Fruit fly (Drosophila melanogaster) whole organism, embryonic: ENCODE results near the gene sick.

Source experiments
- BEAF-32 ChIP-seq: fragments of 200-800 bp; sonication (Bioruptor generic); optimal IDR thresholded peaks from 3 replicates; lab custom pipeline; 2017; ENCODE audit warnings: missing biosample characterization, missing genetic modification characterization, mild to moderate bottlenecking, moderate library complexity, missing genetic modification reagents
- C15 ChIP-seq: fragments of 200-800 bp; sonication (Bioruptor generic); IDR thresholded peaks from 3 replicates; pipeline ENCODE4 v1.3.6; 2022; ENCODE audit warnings: missing biosample characterization, missing genetic modification characterization
- CG10267 ChIP-seq: fragments of 200-800 bp; sonication (Bioruptor generic); optimal IDR thresholded peaks from 2 replicates; lab custom pipeline; 2018; ENCODE audit warnings: missing biosample characterization, mild to moderate bottlenecking, missing genetic modification characterization, moderate library complexity
- CG10321 ChIP-seq: fragments of 200-800 bp; sonication (Bioruptor generic); IDR thresholded peaks from 2 replicates; pipeline ENCODE4 v1.3.6; 2022; ENCODE audit warnings: missing biosample characterization, missing genetic modification characterization
- CG10462 ChIP-seq: fragments of 200-800 bp; sonication (Bioruptor generic); optimal IDR thresholded peaks from 2 replicates; lab custom pipeline; 2016; ENCODE audit warnings: missing biosample characterization, missing genetic modification characterization
- CG13624 ChIP-seq: fragments of 200-800 bp; sonication (Bioruptor generic); optimal IDR thresholded peaks from 2 replicates; lab custom pipeline; 2016; ENCODE audit warnings: missing biosample characterization, missing genetic modification characterization
- CG13775 ChIP-seq: fragments of 200-800 bp; sonication (Bioruptor generic); optimal IDR thresholded peaks from 3 replicates; lab custom pipeline; 2017; ENCODE audit warnings: missing biosample characterization, mild to moderate bottlenecking, missing genetic modification characterization
- CG15269 ChIP-seq: fragments of 200-800 bp; sonication (Bioruptor generic); optimal IDR thresholded peaks from 2 replicates; lab custom pipeline; 2018; ENCODE audit warnings: missing biosample characterization, mild to moderate bottlenecking, missing genetic modification characterization, moderate library complexity
- CG1529 ChIP-seq: fragments of 200-800 bp; sonication (Bioruptor generic); optimal IDR thresholded peaks from 3 replicates; lab custom pipeline; 2018; ENCODE audit warnings: missing biosample characterization, missing genetic modification characterization
- CG1647 ChIP-seq: fragments of 200-800 bp; sonication (Bioruptor generic); optimal IDR thresholded peaks from 3 replicates; lab custom pipeline; 2016; ENCODE audit warnings: missing biosample characterization, missing genetic modification characterization
- CG16779 ChIP-seq: fragments of 200-800 bp; sonication (Bioruptor generic); IDR thresholded peaks from 2 replicates; pipeline ENCODE4 v1.3.6; 2022; ENCODE audit warnings: missing biosample characterization, missing genetic modification characterization
- CG17328 ChIP-seq: fragments of 200-800 bp; sonication (Bioruptor generic); IDR thresholded peaks from 2 replicates; pipeline ENCODE4 v1.3.6; 2022; ENCODE audit warnings: missing biosample characterization, missing genetic modification characterization
- CG31388 ChIP-seq: fragments of 200-800 bp; sonication (Bioruptor generic); optimal IDR thresholded peaks from 2 replicates; lab custom pipeline; 2016; ENCODE audit warnings: missing biosample characterization, missing genetic modification characterization
- CG31441 ChIP-seq: fragments of 200-800 bp; sonication (Bioruptor generic); IDR thresholded peaks from 2 replicates; pipeline ENCODE4 v1.3.6; 2022; ENCODE audit warnings: missing biosample characterization, missing genetic modification characterization
- CG4328 ChIP-seq: fragments of 200-800 bp; sonication (Bioruptor generic); optimal IDR thresholded peaks from 3 replicates; lab custom pipeline; 2017; ENCODE audit warnings: missing biosample characterization, missing genetic modification reagents, missing genetic modification characterization
- CG4617 ChIP-seq: fragments of 200-800 bp; sonication (Bioruptor generic); optimal IDR thresholded peaks from 3 replicates; lab custom pipeline; 2016; ENCODE audit warnings: missing biosample characterization, missing genetic modification characterization, borderline replicate concordance
- CG5180 ChIP-seq: fragments of 200-800 bp; sonication (Bioruptor generic); optimal IDR thresholded peaks from 3 replicates; lab custom pipeline; 2017; ENCODE audit warnings: missing biosample characterization, missing genetic modification characterization, mild to moderate bottlenecking, moderate library complexity, missing genetic modification reagents
- CG8765 ChIP-seq: fragments of 200-800 bp; sonication (Bioruptor generic); IDR thresholded peaks from 2 replicates; pipeline ENCODE4 v1.3.6; 2022; ENCODE audit warnings: missing biosample characterization, missing genetic modification characterization
- CG9932 ChIP-seq: fragments of 200-800 bp; sonication (Bioruptor generic); IDR thresholded peaks from 2 replicates; pipeline ENCODE4 v1.3.6; 2022; ENCODE audit warnings: missing biosample characterization, missing genetic modification characterization
- D ChIP-seq, 2 experiments: fragments of 200-800 bp in 1 of 2; fragments of >200 bp in 1 of 2; sonication (Bioruptor generic) in 1 of 2; optimal IDR thresholded peaks; 2 replicates in 1 of 2; 3 replicates in 1 of 2; lab custom pipeline; 2017; ENCODE audit warnings: mild to moderate bottlenecking in 1 of 2, missing biosample characterization in 1 of 2, missing genetic modification characterization in 1 of 2, missing genetic modification reagents in 1 of 2
- Dll ChIP-seq: fragments of 200-800 bp; sonication (Bioruptor generic); IDR thresholded peaks from 4 replicates; pipeline ENCODE4 v1.3.6; 2022; ENCODE audit warnings: missing biosample characterization, missing genetic modification characterization; ENCODE audit not compliant: partially characterized antibody
- Doc3 ChIP-seq: fragments of 200-800 bp; sonication (Bioruptor generic); IDR thresholded peaks from 3 replicates; pipeline ENCODE4 v1.3.6; 2022; ENCODE audit warnings: missing biosample characterization, missing genetic modification characterization; ENCODE audit not compliant: partially characterized antibody
- ERR ChIP-seq: fragments of 200-800 bp; sonication (Bioruptor generic); optimal IDR thresholded peaks from 2 replicates; lab custom pipeline; 2016; ENCODE audit warnings: missing biosample characterization, missing genetic modification characterization
- Fer1 ChIP-seq: fragments of 200-800 bp; sonication (Bioruptor generic); optimal IDR thresholded peaks from 2 replicates; lab custom pipeline; 2017; ENCODE audit warnings: missing biosample characterization, mild to moderate bottlenecking, missing genetic modification characterization
- H15 ChIP-seq: fragments of 200-800 bp; sonication (Bioruptor generic); IDR thresholded peaks from 3 replicates; pipeline ENCODE4 v1.3.6; 2022; ENCODE audit warnings: missing biosample characterization, missing genetic modification characterization
- HHEX ChIP-seq: fragments of 200-800 bp; sonication (Bioruptor generic); optimal IDR thresholded peaks from 3 replicates; lab custom pipeline; 2017; ENCODE audit warnings: missing biosample characterization, mild to moderate bottlenecking, missing genetic modification characterization, missing genetic modification reagents
- Hey ChIP-seq: fragments of 200-800 bp; sonication (Bioruptor generic); optimal IDR thresholded peaks from 3 replicates; lab custom pipeline; 2018; ENCODE audit warnings: missing biosample characterization, mild to moderate bottlenecking, missing genetic modification characterization
- Lim3 ChIP-seq: fragments of 200-800 bp; sonication (Bioruptor generic); IDR thresholded peaks from 2 replicates; pipeline ENCODE4 v1.3.6; 2022; ENCODE audit warnings: missing biosample characterization, missing genetic modification characterization
- MBD-R2 ChIP-seq: fragments of 200-800 bp; sonication (Bioruptor generic); IDR thresholded peaks from 2 replicates; pipeline ENCODE4 v1.3.6; 2022; ENCODE audit warnings: missing biosample characterization, missing genetic modification characterization
- Max ChIP-seq: fragments of 200-800 bp; sonication (Bioruptor generic); optimal IDR thresholded peaks from 2 replicates; lab custom pipeline; 2016; ENCODE audit warnings: missing biosample characterization, mild to moderate bottlenecking, missing genetic modification characterization
- Opbp ChIP-seq: fragments of 200-800 bp; sonication (Bioruptor generic); IDR thresholded peaks from 3 replicates; pipeline ENCODE4 v1.3.6; 2022; ENCODE audit warnings: missing biosample characterization, missing genetic modification characterization; ENCODE audit not compliant: partially characterized antibody
- Sin3A ChIP-seq: fragments of >200 bp; optimal IDR thresholded peaks from 2 replicates; lab custom pipeline; 2018
- Sox102F ChIP-seq: fragments of 200-800 bp; sonication (Bioruptor generic); optimal IDR thresholded peaks from 2 replicates; lab custom pipeline; 2018; ENCODE audit warnings: missing biosample characterization, mild to moderate bottlenecking, missing genetic modification characterization, moderate library complexity
- Vsx1 ChIP-seq: fragments of 200-800 bp; sonication (Bioruptor generic); optimal IDR thresholded peaks from 2 replicates; lab custom pipeline; 2017; ENCODE audit warnings: missing biosample characterization, mild to moderate bottlenecking, missing genetic modification characterization, missing genetic modification reagents
- al ChIP-seq: fragments of 200-800 bp; sonication (Bioruptor generic); IDR thresholded peaks from 2 replicates; pipeline ENCODE4 v1.3.6; 2022; ENCODE audit warnings: missing biosample characterization, missing genetic modification characterization
- bigmax ChIP-seq: fragments of 200-800 bp; sonication (Bioruptor generic); optimal IDR thresholded peaks from 2 replicates; lab custom pipeline; 2018; ENCODE audit warnings: missing biosample characterization, mild to moderate bottlenecking, missing genetic modification characterization
- croc ChIP-seq: fragments of 200-800 bp; sonication (Bioruptor generic); conservative IDR thresholded peaks from 3 replicates; pipeline ENCODE4 v1.3.6; 2022; ENCODE audit warnings: missing biosample characterization, missing genetic modification characterization
- disco-r ChIP-seq: fragments of 200-800 bp; sonication (Bioruptor generic); optimal IDR thresholded peaks from 2 replicates; lab custom pipeline; 2016; ENCODE audit warnings: missing biosample characterization, missing genetic modification characterization
- dpn ChIP-seq, 2 experiments: fragments of 200-800 bp; sonication (Bioruptor generic); optimal IDR thresholded peaks; 3 replicates each; lab custom pipeline; 2016; ENCODE audit warnings: missing biosample characterization in 2 of 2, missing genetic modification characterization in 2 of 2
- emc ChIP-seq: fragments of 200-800 bp; sonication (Bioruptor generic); optimal IDR thresholded peaks from 2 replicates; lab custom pipeline; 2016; ENCODE audit warnings: missing biosample characterization, missing genetic modification characterization
- eyg ChIP-seq: fragments of 200-800 bp; sonication (Bioruptor generic); optimal IDR thresholded peaks from 3 replicates; lab custom pipeline; 2016; ENCODE audit warnings: missing biosample characterization, missing genetic modification characterization
- fd102C ChIP-seq: fragments of 200-800 bp; sonication (Bioruptor generic); optimal IDR thresholded peaks from 2 replicates; lab custom pipeline; 2018; ENCODE audit warnings: missing biosample characterization, mild to moderate bottlenecking, missing genetic modification characterization, moderate library complexity
- ftz-f1 ChIP-seq: fragments of 200-800 bp; sonication (Bioruptor generic); optimal IDR thresholded peaks from 2 replicates; lab custom pipeline; 2016; ENCODE audit warnings: missing biosample characterization, missing genetic modification characterization
- gem ChIP-seq: fragments of 200-800 bp; sonication (Bioruptor generic); optimal IDR thresholded peaks from 2 replicates; lab custom pipeline; 2019; ENCODE audit warnings: missing biosample characterization, mild to moderate bottlenecking, missing genetic modification characterization, moderate library complexity
- hb ChIP-seq: fragments of 200-800 bp; sonication (Bioruptor generic); IDR thresholded peaks from 3 replicates; pipeline ENCODE4 v1.3.6; 2022; ENCODE audit warnings: missing biosample characterization, missing genetic modification characterization; ENCODE audit not compliant: partially characterized antibody
- maf-S ChIP-seq: fragments of 200-800 bp; sonication (Bioruptor generic); optimal IDR thresholded peaks from 2 replicates; lab custom pipeline; 2016; ENCODE audit warnings: missing biosample characterization, missing genetic modification characterization
- mirr ChIP-seq: fragments of 200-800 bp; sonication (Bioruptor generic); optimal IDR thresholded peaks from 3 replicates; lab custom pipeline; 2018; ENCODE audit warnings: missing biosample characterization, mild to moderate bottlenecking, missing genetic modification characterization
- ranshi ChIP-seq: fragments of 200-800 bp; sonication (Bioruptor generic); IDR thresholded peaks from 2 replicates; pipeline ENCODE4 v1.3.6; 2022; ENCODE audit warnings: missing biosample characterization, missing genetic modification characterization
- salm ChIP-seq: fragments of 200-800 bp; sonication (Bioruptor generic); optimal IDR thresholded peaks from 2 replicates; lab custom pipeline; 2018; ENCODE audit warnings: missing biosample characterization, mild to moderate bottlenecking, missing genetic modification characterization
- sim ChIP-seq: fragments of 200-800 bp; sonication (Bioruptor generic); IDR thresholded peaks from 2 replicates; pipeline ENCODE4 v1.3.6; 2022; ENCODE audit warnings: missing biosample characterization, missing genetic modification characterization
- zfh1 ChIP-seq: fragments of 200-800 bp; sonication (Bioruptor generic); IDR thresholded peaks from 3 replicates; pipeline ENCODE4 v1.3.6; 2022; ENCODE audit warnings: missing biosample characterization, missing genetic modification characterization

Gene sick

DNA sequence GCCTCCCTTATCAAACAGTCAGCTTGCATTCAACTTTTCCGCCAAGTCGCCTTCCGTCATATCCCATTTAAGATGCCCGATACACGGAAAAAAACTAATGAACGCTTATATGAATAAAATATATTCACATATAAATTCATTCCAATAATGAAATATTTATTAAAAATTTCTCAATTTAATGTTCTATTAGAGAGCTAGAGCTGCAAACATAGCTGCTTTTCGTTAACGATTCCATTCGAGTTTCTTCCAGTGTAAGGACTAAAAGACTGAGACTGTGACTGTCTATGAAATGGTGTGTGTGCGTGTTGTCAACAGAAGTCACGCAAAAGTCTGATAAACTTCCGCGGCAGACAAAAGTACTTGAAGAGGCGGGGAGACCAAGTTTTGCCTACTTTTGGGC, 133.9 kb downstream of the sick start (continued):
- no peak for TF ChIP-seq disco-r (GFP tag; lab: Kevin White, UChicago)
- no peak for TF ChIP-seq CG1529 (GFP tag; lab: Kevin White, UChicago)
- TF ChIP-seq ranshi = peak; percentile 34; the same call in 1 of the 2 replicates
- TF ChIP-seq CG16779 (GFP tag; lab: Robert Waterston, UW) = no peak
- TF ChIP-seq C15 (GFP tag; lab: Robert Waterston, UW) = no peak
- no peak for TF ChIP-seq al
- TF ChIP-seq eyg (GFP tag; lab: Kevin White, UChicago) = no peak
- no peak for TF ChIP-seq Lim3 (GFP tag; lab: Robert Waterston, UW)
- TF ChIP-seq zfh1 (GFP tag; lab: Robert Waterston, UW) = no peak
- no peak for TF ChIP-seq bigmax (GFP tag; lab: Kevin White, UChicago)
- TF ChIP-seq CG10321 (GFP tag; lab: Robert Waterston, UW) = no peak
- no peak for TF ChIP-seq emc (GFP tag; lab: Kevin White, UChicago)
- TF ChIP-seq HHEX = peak; percentile 52
- no peak for TF ChIP-seq CG4328
- no peak for TF ChIP-seq fd102C (GFP tag; lab: Kevin White, UChicago)
- TF ChIP-seq CG13775 (GFP tag; lab: Kevin White, UChicago) = peak; percentile 38
- no peak for TF ChIP-seq CG1647 (GFP tag; lab: Kevin White, UChicago)
- no peak for TF ChIP-seq hb (GFP tag; lab: Robert Waterston, UW)
- TF ChIP-seq CG5180 (GFP tag; lab: Kevin White, UChicago) = no peak
- TF ChIP-seq CG31441 = peak; percentile 63
- TF ChIP-seq maf-S (GFP tag; lab: Kevin White, UChicago) = no peak
- TF ChIP-seq CG4617 (GFP tag; lab: Kevin White, UChicago) = no peak
- TF ChIP-seq CG8765 (GFP tag; lab: Robert Waterston, UW) = no peak
- TF ChIP-seq Opbp (GFP tag; lab: Robert Waterston, UW) = no peak
- no peak for TF ChIP-seq salm (tag; lab: Kevin White, UChicago)
- no peak for TF ChIP-seq mirr (GFP tag; lab: Kevin White, UChicago)
- TF ChIP-seq Fer1 (GFP tag; lab: Kevin White, UChicago) = peak; percentile 78
- TF ChIP-seq sim = no peak
- no peak for TF ChIP-seq Max (GFP tag; lab: Kevin White, UChicago)
- TF ChIP-seq Vsx1 (GFP tag; lab: Kevin White, UChicago) = no peak
- no peak for TF ChIP-seq Sin3A
- TF ChIP-seq CG10267 (tag; lab: Kevin White, UChicago) = peak; percentile 29
- TF ChIP-seq ERR (GFP tag; lab: Kevin White, UChicago) = no peak
- TF ChIP-seq CG9932 (GFP tag; lab: Robert Waterston, UW) = peak; percentile 16; the same call in 1 of the 2 replicates
- no peak for TF ChIP-seq ftz-f1 (GFP tag; lab: Kevin White, UChicago)
- peak; percentile 13; the same call in 1 of the 2 replicates for TF ChIP-seq MBD-R2 (GFP tag; lab: Robert Waterston, UW)
- peak; percentile 72 for TF ChIP-seq gem (tag; lab: Kevin White, UChicago)
- peak in 1 of 2 experiments; percentile 34 for TF ChIP-seq dpn (GFP tag; optimal IDR thresholded peaks at IDR 0.05; lab: Kevin White, UChicago)
- TF ChIP-seq CG17328 = 0 out of 2 replicates have a peak, but pooled peaks have one; percentile 16
- TF ChIP-seq Sox102F (GFP tag; lab: Kevin White, UChicago) = peak; percentile 61
- TF ChIP-seq CG10462 (GFP tag; lab: Kevin White, UChicago) = no peak
- TF ChIP-seq Doc3 (GFP tag; lab: Robert Waterston, UW) = no peak
- TF ChIP-seq CG31388 (GFP tag; lab: Kevin White, UChicago) = no peak
- no peak for TF ChIP-seq H15
- peak; percentile 58 for TF ChIP-seq CG15269 (tag; lab: Kevin White, UChicago)
- TF ChIP-seq Dll (GFP tag; lab: Robert Waterston, UW) = no peak
- TF ChIP-seq Hey (tag; lab: Kevin White, UChicago) = no peak
- no peak for TF ChIP-seq BEAF-32
- TF ChIP-seq CG13624 = no peak
- TF ChIP-seq D (optimal IDR thresholded peaks at IDR 0.05; lab: Kevin White, UChicago) = no peak
- peak; percentile 23 for TF ChIP-seq D (GFP tag; optimal IDR thresholded peaks at IDR 0.05; lab: Kevin White, UChicago)
- TF ChIP-seq croc (GFP tag; lab: Robert Waterston, UW) = no peak
